Worm (Caenorhabditis elegans) whole organism, dauer: ENCODE measurements around the gene hda-6.
"Not testable (repeated sequence)": the region's sequence is repeated elsewhere in the genome, so short reads cannot be mapped to it uniquely, and the experiment has no call there.

ENCODE experiments used
- unc-62 ChIP-seq: sonication (generic microtip); optimal IDR thresholded peaks from 2 replicates; lab custom pipeline; 2017; ENCODE audit warnings: missing biosample characterization, missing genetic modification reagents, missing genetic modification characterization

Gene hda-6

DNA sequence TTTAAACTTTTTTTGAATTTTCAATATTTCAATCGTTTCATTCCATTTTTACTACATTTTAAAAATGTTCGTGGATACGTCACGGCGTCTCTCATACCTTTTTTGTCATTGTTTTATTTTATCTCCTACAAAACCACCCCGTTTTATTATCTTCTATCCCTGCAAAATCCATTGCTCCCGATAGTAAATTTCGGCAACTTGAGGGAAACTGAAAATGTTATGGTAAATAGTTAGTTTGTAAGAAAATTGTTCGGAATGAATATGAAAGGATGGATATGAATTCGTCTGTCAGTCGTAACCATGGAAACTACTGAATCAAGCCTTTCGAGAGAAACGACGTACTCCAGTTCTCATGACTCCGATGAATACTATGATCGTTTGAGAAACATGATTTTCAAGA, 17.2 kb upstream of the hda-6 start, which contains the start of gene F41H10.2:
Gene F41H10.2, plus strand, starts transcription at position 301 of the 400 bp plus-strand sequence.
- no peak for TF ChIP-seq unc-62 (GFP tag; lab: Kevin White, UChicago)

DNA sequence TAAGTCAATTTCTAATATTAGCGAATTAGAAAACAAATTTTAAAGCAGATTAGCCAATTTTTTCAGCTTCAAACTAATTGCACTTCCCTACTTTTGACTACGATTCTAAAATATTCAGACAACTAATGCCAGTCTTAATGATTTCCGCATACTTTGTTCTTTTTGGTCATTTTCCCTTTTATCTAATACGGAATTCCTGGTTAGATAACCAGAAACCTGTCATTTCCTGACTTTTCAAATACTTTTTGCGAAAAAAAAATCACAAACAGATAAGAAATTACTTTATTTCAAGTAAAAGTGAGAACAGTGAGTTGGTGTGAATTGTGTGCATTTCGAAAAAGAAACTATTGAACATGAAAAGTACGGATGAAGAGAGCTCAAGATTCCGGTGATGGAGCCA, 16.0 kb upstream of the hda-6 start:
- no peak for TF ChIP-seq unc-62 (GFP tag; lab: Kevin White, UChicago)

- no peak for TF ChIP-seq unc-62 (GFP tag; lab: Kevin White, UChicago)
These were observed 13.0 kb upstream of the hda-6 start, which contains the start of gene elo-5 for ce11 chrIV:5377062-5377461. Gene elo-5, minus strand, starts transcription at chrIV:5377117.

- no peak for TF ChIP-seq unc-62 (GFP tag; lab: Kevin White, UChicago)
These were observed 10.8 kb upstream of the hda-6 start for ce11 chrIV:5374946-5375345.

DNA sequence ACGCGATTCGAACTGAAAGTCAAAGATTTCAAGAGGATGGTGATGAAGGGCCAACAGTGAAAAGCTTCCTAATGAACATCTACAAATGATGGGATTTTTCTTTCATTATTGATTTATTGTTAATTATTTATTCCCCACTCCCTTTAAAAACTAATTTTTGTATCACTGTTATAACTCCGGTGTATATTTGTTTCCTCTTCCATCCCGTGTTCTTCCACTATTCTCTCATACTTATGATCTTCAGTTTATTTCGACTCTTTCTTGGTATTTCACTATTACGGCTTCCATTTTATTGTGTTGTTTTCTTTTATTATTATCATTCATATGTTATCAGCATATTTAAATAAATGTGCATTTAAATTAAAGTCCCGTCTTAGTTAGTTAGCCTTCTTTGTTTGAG, 10.2 kb upstream of the hda-6 start:
- TF ChIP-seq unc-62 (GFP tag; lab: Kevin White, UChicago) = no peak

- no peak for TF ChIP-seq unc-62 (GFP tag; lab: Kevin White, UChicago)
These were observed 6.8 kb upstream of the hda-6 start for ce11 chrIV:5370914-5371313.

DNA sequence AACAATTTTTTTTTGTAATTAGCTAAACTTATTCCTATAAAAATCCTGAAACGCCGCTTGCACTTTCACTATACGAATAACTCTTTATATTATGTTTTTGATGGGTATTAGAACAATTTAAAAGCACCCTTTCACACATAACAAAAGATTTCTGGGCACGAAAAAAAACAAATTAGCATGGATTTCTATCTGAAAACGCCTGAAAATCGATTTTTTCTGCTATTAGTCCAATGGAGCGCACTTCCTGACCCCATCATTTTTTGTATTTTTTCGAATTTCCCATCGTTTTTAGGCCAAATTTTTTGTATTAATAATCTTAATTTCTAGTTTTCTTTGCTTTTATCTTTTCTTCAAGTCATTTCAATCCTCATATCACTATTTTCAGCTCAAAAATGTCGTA, 5.3 kb upstream of the hda-6 start, which contains the start of gene F41H10.3:
Gene F41H10.3, plus strand, starts transcription at position 388 of the 400 bp plus-strand sequence.
- TF ChIP-seq unc-62 (GFP tag; lab: Kevin White, UChicago) = no peak

ce11 chrIV:5368860-5369259, 4.8 kb upstream of the hda-6 start:
- TF ChIP-seq unc-62 (GFP tag; lab: Kevin White, UChicago) = no peak

ce11 chrIV:5367899-5368298, 3.8 kb upstream of the hda-6 start:
- no peak for TF ChIP-seq unc-62 (GFP tag; lab: Kevin White, UChicago)

- no peak for TF ChIP-seq unc-62 (GFP tag; lab: Kevin White, UChicago)
These were observed 2.5 kb upstream of the hda-6 start, which contains the start of gene sand-1 for ce11 chrIV:5366567-5366966. Gene sand-1, plus strand, starts transcription at chrIV:5366867.

ce11 chrIV:5360533-5360932, 3.6 kb downstream of the hda-6 start, which contains the start of gene F41H10.5:
Gene F41H10.5, plus strand, starts transcription at chrIV:5360907.
- TF ChIP-seq unc-62 (GFP tag; lab: Kevin White, UChicago) = no peak

DNA sequence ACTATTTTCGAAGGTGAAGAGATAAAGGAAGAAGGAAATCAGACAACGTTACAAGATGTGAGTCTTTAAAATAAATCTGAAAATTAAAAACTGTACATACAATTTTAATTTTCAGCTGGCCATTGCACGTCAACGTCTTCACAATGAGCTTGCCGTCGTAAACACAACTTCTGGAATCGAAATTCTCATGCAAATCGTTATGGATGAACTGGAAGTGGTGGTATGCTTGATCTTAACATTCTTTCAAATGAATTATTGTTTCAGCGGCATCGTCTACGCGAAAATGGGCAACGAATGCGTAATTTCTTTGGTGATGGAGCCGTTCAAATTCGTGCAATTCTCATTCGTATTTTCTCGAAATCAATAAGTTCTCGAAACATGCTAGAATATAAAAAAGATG, 9.5 kb downstream of the hda-6 start:
- TF ChIP-seq unc-62 (GFP tag; lab: Kevin White, UChicago) = no peak

DNA sequence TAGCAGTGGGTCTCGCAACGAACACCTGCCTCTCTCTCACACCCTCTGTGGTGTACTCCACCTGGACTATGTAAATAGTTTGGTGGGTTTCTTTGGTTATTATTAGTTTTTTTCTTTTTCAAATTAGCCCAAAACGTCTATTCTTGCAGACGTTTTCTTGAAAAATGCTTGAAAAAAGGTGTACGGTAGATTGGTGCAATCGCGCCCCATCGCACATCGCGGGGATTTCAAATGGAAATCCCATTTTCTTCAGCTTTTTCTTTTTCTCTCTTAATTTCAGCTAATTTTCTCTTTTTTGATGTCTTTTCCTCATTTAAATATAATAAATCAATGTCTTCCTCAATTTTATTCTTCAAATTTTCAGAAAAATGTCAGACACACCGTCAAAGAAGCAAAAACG, 10.0 kb downstream of the hda-6 start, which contains the start of gene Y4C6B.1:
Gene Y4C6B.1, plus strand, starts transcription at position 365 of the 400 bp plus-strand sequence.
- TF ChIP-seq unc-62 (GFP tag; lab: Kevin White, UChicago) = no peak

ce11 chrIV:5353364-5353763, 10.7 kb downstream of the hda-6 start, which contains the start of gene Y4C6B.7:
Gene Y4C6B.7, minus strand, starts transcription at chrIV:5353464.
- no peak for TF ChIP-seq unc-62 (GFP tag; lab: Kevin White, UChicago)

- TF ChIP-seq unc-62 (GFP tag; lab: Kevin White, UChicago) = not testable (repeated sequence)
These were observed 13.5 kb downstream of the hda-6 start, which contains the start of gene gba-4 for ce11 chrIV:5350480-5351193. Gene gba-4, minus strand, starts transcription at chrIV:5350897.

DNA sequence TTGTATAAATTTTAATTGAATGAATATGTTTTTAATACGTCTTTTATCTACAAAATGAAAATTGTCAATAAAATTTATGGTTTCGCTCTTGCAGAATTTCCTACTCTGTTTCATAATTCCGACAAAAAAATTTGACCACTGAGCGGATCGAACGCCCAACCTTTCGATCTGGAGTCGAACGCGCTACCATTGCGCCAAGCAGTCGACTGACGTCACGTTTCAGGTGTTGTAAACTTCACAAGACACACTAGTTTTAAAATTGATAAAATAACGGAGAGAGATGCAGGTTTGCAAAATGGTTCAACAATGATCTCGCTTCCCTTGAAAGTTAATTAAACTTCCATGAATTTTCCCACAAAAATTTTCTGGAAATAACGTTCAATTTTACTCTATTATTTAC, 19.9 kb downstream of the hda-6 start:
- no peak for TF ChIP-seq unc-62 (GFP tag; lab: Kevin White, UChicago)

DNA sequence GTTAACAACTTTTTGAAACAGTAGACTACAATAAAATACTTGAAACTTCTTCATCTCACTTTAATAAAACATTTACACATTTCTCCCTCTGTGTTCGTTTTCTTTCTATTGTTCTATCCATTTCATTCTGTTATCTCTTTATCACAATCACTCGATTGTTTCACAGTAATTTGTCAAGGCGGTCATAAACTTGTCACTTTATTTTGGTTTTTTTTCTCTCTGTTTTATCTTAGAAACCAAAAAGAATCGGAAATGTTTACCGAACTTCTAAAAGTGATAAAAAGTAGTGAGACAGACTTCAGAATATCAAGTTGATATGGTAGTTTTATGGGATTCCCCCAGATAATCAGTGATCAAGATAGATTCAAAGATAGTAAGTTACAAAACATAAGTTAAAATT, 24.9 kb downstream of the hda-6 start, which contains the start of gene Y4C6B.2:
Gene Y4C6B.2, plus strand, starts transcription at position 320 of the 400 bp plus-strand sequence.
- no peak for TF ChIP-seq unc-62 (GFP tag; lab: Kevin White, UChicago)
